Fruit fly (Drosophila melanogaster) whole organism, embryonic: Measurements from ENCODE around the gene DopEcR.

Source experiments
- Aef1 ChIP-seq: fragments of 200-800 bp; sonication (Bioruptor generic); IDR thresholded peaks from 3 replicates; pipeline ENCODE4 v1.3.6; 2022; ENCODE audit warnings: missing biosample characterization, missing genetic modification characterization
- Atf6 ChIP-seq: fragments of 200-800 bp; sonication (Bioruptor generic); IDR thresholded peaks from 2 replicates; pipeline ENCODE4 v1.3.6; 2022; ENCODE audit warnings: missing biosample characterization, missing genetic modification characterization
- Bdp1 ChIP-seq: fragments of 200-800 bp; sonication (Bioruptor generic); optimal IDR thresholded peaks from 3 replicates; lab custom pipeline; 2016; ENCODE audit warnings: missing biosample characterization, missing genetic modification characterization
- CG11504 ChIP-seq: fragments of 200-800 bp; sonication (Bioruptor generic); optimal IDR thresholded peaks from 3 replicates; lab custom pipeline; 2019; ENCODE audit warnings: missing biosample characterization, mild to moderate bottlenecking, missing genetic modification characterization, moderate library complexity
- CG13287 ChIP-seq: fragments of 200-800 bp; sonication (Bioruptor generic); IDR thresholded peaks from 2 replicates; pipeline ENCODE4 v1.3.6; 2022; ENCODE audit warnings: missing biosample characterization, missing genetic modification characterization; ENCODE audit not compliant: partially characterized antibody
- CG13296 ChIP-seq: fragments of 200-800 bp; sonication (Bioruptor generic); optimal IDR thresholded peaks from 3 replicates; lab custom pipeline; 2018; ENCODE audit warnings: missing biosample characterization, mild to moderate bottlenecking, missing genetic modification characterization
- CG13894 ChIP-seq: fragments of 200-800 bp; sonication (Bioruptor generic); optimal IDR thresholded peaks from 3 replicates; lab custom pipeline; 2018; ENCODE audit warnings: missing biosample characterization, mild to moderate bottlenecking, missing genetic modification characterization, moderate library complexity
- CG14441 ChIP-seq: fragments of 200-800 bp; sonication (Bioruptor generic); IDR thresholded peaks from 2 replicates; pipeline ENCODE4 v1.3.6; 2022; ENCODE audit warnings: missing biosample characterization, missing genetic modification characterization
- CG1529 ChIP-seq: fragments of 200-800 bp; sonication (Bioruptor generic); optimal IDR thresholded peaks from 3 replicates; lab custom pipeline; 2018; ENCODE audit warnings: missing biosample characterization, missing genetic modification characterization
- CG15514 ChIP-seq: fragments of 200-800 bp; sonication (Bioruptor generic); optimal IDR thresholded peaks from 3 replicates; lab custom pipeline; 2017; ENCODE audit warnings: missing biosample characterization, missing genetic modification characterization, mild to moderate bottlenecking, moderate library complexity, missing genetic modification reagents
- CG17328 ChIP-seq: fragments of 200-800 bp; sonication (Bioruptor generic); IDR thresholded peaks from 2 replicates; pipeline ENCODE4 v1.3.6; 2022; ENCODE audit warnings: missing biosample characterization, missing genetic modification characterization
- CG17359 ChIP-seq: fragments of 200-800 bp; sonication (Bioruptor generic); optimal IDR thresholded peaks from 3 replicates; lab custom pipeline; 2018; ENCODE audit warnings: missing biosample characterization, mild to moderate bottlenecking, missing genetic modification characterization, moderate library complexity
- CG17385 ChIP-seq: fragments of 200-800 bp; sonication (Bioruptor generic); optimal IDR thresholded peaks from 3 replicates; lab custom pipeline; 2018; ENCODE audit warnings: missing biosample characterization, mild to moderate bottlenecking, missing genetic modification characterization
- CG18599 ChIP-seq: fragments of 200-800 bp; sonication (Bioruptor generic); optimal IDR thresholded peaks from 3 replicates; lab custom pipeline; 2017; ENCODE audit warnings: missing biosample characterization, missing genetic modification characterization, mild to moderate bottlenecking, moderate library complexity, missing genetic modification reagents
- CG18619 ChIP-seq: fragments of 200-800 bp; sonication (Bioruptor generic); optimal IDR thresholded peaks from 3 replicates; lab custom pipeline; 2017; ENCODE audit warnings: missing biosample characterization, mild to moderate bottlenecking, missing genetic modification characterization
- CG3281 ChIP-seq: fragments of 200-800 bp; sonication (Bioruptor generic); optimal IDR thresholded peaks from 3 replicates; lab custom pipeline; 2017; ENCODE audit warnings: missing biosample characterization, mild to moderate bottlenecking, missing genetic modification characterization
- CG3847 ChIP-seq: fragments of 200-800 bp; sonication (Bioruptor generic); IDR thresholded peaks from 2 replicates; pipeline ENCODE4 v1.3.6; 2022; ENCODE audit warnings: missing biosample characterization, missing genetic modification characterization
- CG4360 ChIP-seq: fragments of 200-800 bp; sonication (Bioruptor generic); IDR thresholded peaks from 2 replicates; pipeline ENCODE4 v1.3.6; 2022; ENCODE audit warnings: missing biosample characterization, missing genetic modification characterization
- CG4424 ChIP-seq: fragments of 200-800 bp; sonication (Bioruptor generic); optimal IDR thresholded peaks from 3 replicates; lab custom pipeline; 2016; ENCODE audit warnings: missing biosample characterization, missing genetic modification characterization
- CG6254 ChIP-seq: fragments of 200-800 bp; sonication (Bioruptor generic); optimal IDR thresholded peaks from 3 replicates; lab custom pipeline; 2017; ENCODE audit warnings: mild to moderate bottlenecking, missing biosample characterization, missing genetic modification reagents, missing genetic modification characterization
- CG6689 ChIP-seq: fragments of 200-800 bp; sonication (Bioruptor generic); IDR thresholded peaks from 2 replicates; pipeline ENCODE4 v1.3.6; 2022; ENCODE audit warnings: missing biosample characterization, missing genetic modification characterization
- CG7963 ChIP-seq: fragments of 200-800 bp; sonication (Bioruptor generic); IDR thresholded peaks from 3 replicates; pipeline ENCODE4 v1.3.6; 2022; ENCODE audit warnings: missing biosample characterization, missing genetic modification characterization; ENCODE audit not compliant: partially characterized antibody
- CG8281 ChIP-seq: fragments of 200-800 bp; sonication (Bioruptor generic); optimal IDR thresholded peaks from 2 replicates; lab custom pipeline; 2018; ENCODE audit warnings: missing biosample characterization, mild to moderate bottlenecking, missing genetic modification characterization, moderate library complexity
- CG8944 ChIP-seq: fragments of 200-800 bp; sonication (Bioruptor generic); optimal IDR thresholded peaks from 3 replicates; lab custom pipeline; 2016; ENCODE audit warnings: missing biosample characterization, missing genetic modification characterization
- CG9817 ChIP-seq: fragments of 200-800 bp; sonication (Bioruptor generic); optimal IDR thresholded peaks from 2 replicates; lab custom pipeline; 2018; ENCODE audit warnings: missing biosample characterization, mild to moderate bottlenecking, missing genetic modification characterization, moderate library complexity
- CG9876 ChIP-seq: fragments of 200-800 bp; sonication (Bioruptor generic); optimal IDR thresholded peaks from 2 replicates; lab custom pipeline; 2016; ENCODE audit warnings: missing biosample characterization, missing genetic modification characterization
- CTCF ChIP-seq: fragments of 200-800 bp; sonication (Bioruptor generic); optimal IDR thresholded peaks from 2 replicates; lab custom pipeline; 2017; ENCODE audit warnings: missing biosample characterization, mild to moderate bottlenecking, missing genetic modification characterization, moderate library complexity
- D19B ChIP-seq: fragments of 200-800 bp; sonication (Bioruptor generic); optimal IDR thresholded peaks from 2 replicates; lab custom pipeline; 2017; ENCODE audit warnings: missing biosample characterization, mild to moderate bottlenecking, missing genetic modification characterization
- Dip3 ChIP-seq: fragments of 200-800 bp; sonication (Bioruptor generic); optimal IDR thresholded peaks from 3 replicates; lab custom pipeline; 2016; ENCODE audit warnings: missing biosample characterization, missing genetic modification characterization
- Dref ChIP-seq: fragments of 200-800 bp; sonication (Bioruptor generic); IDR thresholded peaks from 2 replicates; pipeline ENCODE4 v1.3.6; 2022; ENCODE audit warnings: missing biosample characterization, missing genetic modification characterization
- Gug ChIP-seq: fragments of 200-800 bp; sonication (Bioruptor generic); IDR thresholded peaks from 4 replicates; pipeline ENCODE4 v1.3.6; 2022; ENCODE audit warnings: missing biosample characterization, missing genetic modification characterization
- HLH3B ChIP-seq: fragments of 200-800 bp; sonication (Bioruptor generic); IDR thresholded peaks from 2 replicates; pipeline ENCODE4 v1.3.6; 2022; ENCODE audit warnings: missing biosample characterization, missing genetic modification characterization
- Pdp1 ChIP-seq, 2 experiments: fragments of 200-800 bp; sonication (Bioruptor generic); optimal IDR thresholded peaks; 3 replicates each; lab custom pipeline; 2016; ENCODE audit warnings: missing biosample characterization in 2 of 2, missing genetic modification characterization in 2 of 2, mild to moderate bottlenecking in 1 of 2, moderate library complexity in 1 of 2
- Taf1 ChIP-seq: fragments of 200-800 bp; sonication (Bioruptor generic); IDR thresholded peaks from 2 replicates; pipeline ENCODE4 v1.3.6; 2022; ENCODE audit warnings: missing biosample characterization, missing genetic modification characterization
- Xrp1 ChIP-seq: fragments of 200-800 bp; sonication (Bioruptor generic); IDR thresholded peaks from 2 replicates; pipeline ENCODE4 v1.3.6; 2022; ENCODE audit warnings: missing biosample characterization, missing genetic modification characterization
- cad ChIP-seq: fragments of >200 bp; optimal IDR thresholded peaks from 2 replicates; lab custom pipeline; 2017; ENCODE audit warnings: missing biosample characterization, missing genetic modification characterization
- chif ChIP-seq, 2 experiments: fragments of 200-800 bp; sonication (Bioruptor generic); optimal IDR thresholded peaks; 3 replicates each; lab custom pipeline; 2016; ENCODE audit warnings: missing biosample characterization in 2 of 2, missing genetic modification characterization in 2 of 2
- ems ChIP-seq: fragments of 200-800 bp; sonication (Bioruptor generic); optimal IDR thresholded peaks from 3 replicates; lab custom pipeline; 2016; ENCODE audit warnings: missing biosample characterization, missing genetic modification characterization
- exex ChIP-seq: fragments of 200-800 bp; sonication (Bioruptor generic); optimal IDR thresholded peaks from 4 replicates; lab custom pipeline; 2018; ENCODE audit warnings: missing biosample characterization, mild to moderate bottlenecking, missing genetic modification characterization, moderate library complexity
- ftz-f1 ChIP-seq: fragments of 200-800 bp; sonication (Bioruptor generic); optimal IDR thresholded peaks from 2 replicates; lab custom pipeline; 2016; ENCODE audit warnings: missing biosample characterization, missing genetic modification characterization
- gro ChIP-seq: fragments of 200-800 bp; sonication (Bioruptor generic); optimal IDR thresholded peaks from 2 replicates; lab custom pipeline; 2016; ENCODE audit warnings: missing biosample characterization, missing genetic modification characterization
- gsb ChIP-seq: fragments of 200-800 bp; sonication (Bioruptor generic); IDR thresholded peaks from 2 replicates; pipeline ENCODE4 v1.3.6; 2022; ENCODE audit warnings: missing biosample characterization, missing genetic modification characterization
- mam ChIP-seq: fragments of 200-800 bp; sonication (Bioruptor generic); optimal IDR thresholded peaks from 3 replicates; lab custom pipeline; 2016; ENCODE audit warnings: missing biosample characterization, missing genetic modification characterization
- mirr ChIP-seq: fragments of 200-800 bp; sonication (Bioruptor generic); optimal IDR thresholded peaks from 3 replicates; lab custom pipeline; 2018; ENCODE audit warnings: missing biosample characterization, mild to moderate bottlenecking, missing genetic modification characterization
- odd ChIP-seq: fragments of 200-800 bp; sonication (Bioruptor generic); optimal IDR thresholded peaks from 2 replicates; lab custom pipeline; 2017; ENCODE audit warnings: missing biosample characterization, mild to moderate bottlenecking, missing genetic modification characterization
- otp ChIP-seq: fragments of 200-800 bp; sonication (Bioruptor generic); IDR thresholded peaks from 3 replicates; pipeline ENCODE4, ENCODE4 v1.3.6; 2022; ENCODE audit warnings: missing biosample characterization, missing genetic modification characterization
- pita ChIP-seq: fragments of 200-800 bp; sonication (Bioruptor generic); optimal IDR thresholded peaks from 2 replicates; lab custom pipeline; 2017; ENCODE audit warnings: missing biosample characterization, mild to moderate bottlenecking, missing genetic modification characterization
- run ChIP-seq: fragments of 200-800 bp; sonication (Bioruptor generic); optimal IDR thresholded peaks from 3 replicates; lab custom pipeline; 2018; ENCODE audit warnings: missing biosample characterization, mild to moderate bottlenecking, missing genetic modification characterization
- sens ChIP-seq: fragments of 200-800 bp; sonication (Bioruptor generic); peaks from one replicate; lab custom pipeline; 2016; ENCODE audit warnings: missing biosample characterization, missing genetic modification characterization
- slbo ChIP-seq: fragments of 200-800 bp; sonication (Bioruptor generic); IDR thresholded peaks from 2 replicates; pipeline ENCODE4 v1.3.6; 2022; ENCODE audit warnings: missing biosample characterization, missing genetic modification characterization
- tgo ChIP-seq: fragments of 200-800 bp; sonication (Bioruptor generic); IDR thresholded peaks from 3 replicates; pipeline ENCODE4 v1.3.6; 2022; ENCODE audit warnings: missing biosample characterization, missing genetic modification characterization
- vnd ChIP-seq: fragments of 200-800 bp; sonication (Bioruptor generic); IDR thresholded peaks from 3 replicates; pipeline ENCODE4 v1.3.6; 2022; ENCODE audit warnings: missing biosample characterization, missing genetic modification characterization; ENCODE audit not compliant: partially characterized antibody

The DopEcR gene

DNA sequence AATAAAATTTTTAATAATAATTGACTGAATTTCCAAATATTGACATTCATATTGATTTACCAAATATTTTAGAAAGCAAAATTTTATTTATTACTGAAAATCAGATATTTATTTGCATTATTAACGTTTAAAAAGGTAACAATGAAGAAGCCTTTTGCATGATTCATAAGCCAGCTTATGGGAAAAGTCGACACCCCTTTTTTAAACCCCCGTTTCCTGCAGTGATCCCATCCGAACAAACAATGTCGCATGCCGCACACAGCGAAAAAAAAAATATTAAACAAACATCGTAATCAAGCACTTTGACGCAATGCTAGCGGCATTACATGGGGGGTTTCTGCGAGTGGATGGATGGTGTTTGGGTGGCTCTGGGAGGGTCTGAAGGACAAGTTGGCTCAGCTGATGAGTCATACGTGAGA, 26.5 kb downstream of the DopEcR start (continued):
- TF ChIP-seq Atf6 (no peak), CG1529 (GFP tag; lab: Kevin White, UChicago) (no peak), pita (GFP tag; lab: Kevin White, UChicago) (no peak), CG7963 (GFP tag; lab: Robert Waterston, UW) (no peak), CG18619 (GFP tag; lab: Kevin White, UChicago) (peak; percentile 25), Aef1 (GFP tag; lab: Robert Waterston, UW) (no peak), odd (peak; percentile 2), sens (peak; percentile 60), Dref (no peak), CG9876 (no peak), CG17359 (peak; percentile 56), Taf1 (GFP tag; lab: Robert Waterston, UW) (no peak), CG3281 (GFP tag; lab: Kevin White, UChicago) (peak; percentile 30), CG8944 (GFP tag; lab: Kevin White, UChicago) (peak; percentile 21), Bdp1 (GFP tag; lab: Kevin White, UChicago) (no peak), CG6689 (GFP tag; lab: Robert Waterston, UW) (no peak), CG13296 (GFP tag; lab: Kevin White, UChicago) (no peak), Dip3 (GFP tag; lab: Kevin White, UChicago) (peak; percentile 39), CG4424 (GFP tag; lab: Kevin White, UChicago) (no peak), run (no peak), CG13287 (GFP tag; lab: Robert Waterston, UW) (no peak), Xrp1 (GFP tag; lab: Robert Waterston, UW) (peak; percentile 52; the same call in 1 of the 2 replicates), chif (GFP tag; optimal IDR thresholded peaks at IDR 0.05; lab: Kevin White, UChicago) (peak in 1 of 2 experiments; percentile 19), CG11504 (tag; lab: Kevin White, UChicago) (peak; percentile 57), Gug (GFP tag; lab: Robert Waterston, UW) (peak; percentile 51; the same call in 2 of the 4 replicates), vnd (GFP tag; lab: Robert Waterston, UW) (no peak), CTCF (GFP tag; lab: Kevin White, UChicago) (no peak), CG3847 (GFP tag; lab: Robert Waterston, UW) (no peak), HLH3B (no peak), ftz-f1 (GFP tag; lab: Kevin White, UChicago) (no peak), CG15514 (GFP tag; lab: Kevin White, UChicago) (peak; percentile 28), gro (GFP tag; lab: Kevin White, UChicago) (peak; percentile 6), otp (no peak), CG4360 (no peak), tgo (no peak; the same call in 2 of the 3 replicates), CG18599 (peak; percentile 65), mirr (GFP tag; lab: Kevin White, UChicago) (peak; percentile 57), slbo (GFP tag; lab: Robert Waterston, UW) (no peak; the same call in 1 of the 2 replicates), mam (GFP tag; lab: Kevin White, UChicago) (peak; percentile 13), Pdp1 (GFP tag; optimal IDR thresholded peaks at IDR 0.05; lab: Kevin White, UChicago) (peak; percentile 19 to 43), CG17328 (GFP tag; lab: Robert Waterston, UW) (no peak), exex (no peak), gsb (GFP tag; lab: Robert Waterston, UW) (no peak), CG8281 (tag; lab: Kevin White, UChicago) (no peak), cad (GFP tag; lab: Kevin White, UChicago) (no peak), CG13894 (tag; lab: Kevin White, UChicago) (peak; percentile 13), D19B (GFP tag; lab: Kevin White, UChicago) (peak; percentile 23), CG6254 (no peak), CG17385 (GFP tag; lab: Kevin White, UChicago) (peak; percentile 18), CG14441 (0 out of 2 replicates have a peak, but pooled peaks have one; percentile 24), CG9817 (tag; lab: Kevin White, UChicago) (peak; percentile 38), ems (GFP tag; lab: Kevin White, UChicago) (no peak)
